Worm (Caenorhabditis elegans): ENCODE measurements around the gene R09A8.5.

DNA sequence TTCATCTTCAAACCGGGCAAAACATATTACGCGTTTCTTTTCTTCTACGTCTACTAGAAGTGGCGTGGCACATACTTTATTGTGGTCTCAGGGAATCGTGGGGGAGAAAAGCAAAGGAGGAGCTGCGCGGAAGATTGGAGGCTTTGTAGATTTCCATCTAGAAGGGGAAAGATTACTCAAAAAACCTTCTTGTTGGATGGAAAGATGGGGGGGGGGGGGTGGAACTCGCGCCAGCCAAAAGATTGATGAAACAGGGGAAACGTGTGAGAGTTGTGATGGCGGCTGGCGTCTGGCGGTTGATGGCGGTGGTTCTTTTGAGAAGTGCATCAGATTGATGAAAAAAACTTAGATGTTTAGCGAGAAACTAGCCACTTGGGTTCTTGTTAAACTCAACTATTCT is 50.9 kb downstream of the R09A8.5 start:
- TF ChIP-seq Y22D7AL.16 (tag; optimal IDR thresholded peaks at IDR 0.05) (no peak), eyg-1 (tag; optimal IDR thresholded peaks at IDR 0.05) (no peak), ceh-18 (tag; optimal IDR thresholded peaks at IDR 0.05) (no peak), che-1 (tag; optimal IDR thresholded peaks at IDR 0.05) (no peak), unc-86 (tag; optimal IDR thresholded peaks at IDR 0.05) (no peak), C38D4.7 (GFP tag; optimal IDR thresholded peaks at IDR 0.05) (no peak)

Data from whole organism, late embryonic.